Worm (Caenorhabditis elegans) whole organism, midembryonic: Measurements from ENCODE around the gene C50B6.1.

Source experiments
- cog-1 ChIP-seq: sonication (generic microtip); optimal IDR thresholded peaks from 2 replicates; lab custom pipeline; 2016; ENCODE audit warnings: missing genetic modification characterization, missing compliant biosample characterization
- klf-2 ChIP-seq: fragments of 200-800 bp; sonication (Bioruptor generic); conservative IDR thresholded peaks from 2 replicates; pipeline ENCODE4 v1.3.6; 2022; ENCODE audit warnings: missing genetic modification reagents, missing genetic modification characterization, missing compliant biosample characterization
- med-1 ChIP-seq: sonication (generic microtip); optimal IDR thresholded peaks from 2 replicates; lab custom pipeline; 2017; ENCODE audit warnings: missing genetic modification characterization, mild to moderate bottlenecking, missing compliant biosample characterization, antibody characterized with exemption, missing genetic modification reagents; ENCODE audit not compliant: insufficient read depth
- ref-1 ChIP-seq: fragments of 200-800 bp; sonication (Bioruptor generic); conservative IDR thresholded peaks from 2 replicates; pipeline ENCODE4 v1.3.6; 2022; ENCODE audit warnings: missing genetic modification reagents, missing genetic modification characterization, missing compliant biosample characterization

DNA sequence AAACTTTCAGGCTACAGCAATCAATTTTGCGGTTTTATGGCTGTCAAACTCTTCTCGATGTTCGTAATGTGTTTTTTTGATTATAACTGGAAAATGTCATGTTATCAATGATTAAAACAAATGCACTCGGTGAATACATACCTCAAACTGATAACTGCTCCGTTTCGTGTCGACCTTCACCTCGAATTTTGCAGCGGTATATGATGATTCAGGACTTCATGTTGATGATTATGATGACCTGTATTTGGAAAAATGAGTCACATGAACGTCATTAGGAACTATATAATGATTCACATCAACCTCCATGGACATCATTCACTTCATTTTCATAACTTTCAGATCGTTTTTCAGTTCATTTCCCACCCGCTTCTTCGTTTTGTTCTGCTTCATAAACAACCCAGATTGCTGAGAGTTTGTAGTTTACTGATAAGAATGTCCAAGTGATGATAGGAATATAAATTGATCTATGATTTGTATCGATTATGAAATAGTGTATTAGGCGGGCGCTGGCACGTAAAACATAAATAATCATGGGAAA is 45.9 kb upstream of the C50B6.1 start:
- TF ChIP-seq med-1 (GFP tag; lab: Kevin White, UChicago): no peak
- no peak for TF ChIP-seq cog-1 (tag; lab: Kevin White, UChicago)
- no peak for TF ChIP-seq ref-1 (GFP tag; lab: Robert Waterston, UW)
- TF ChIP-seq klf-2: no peak
